Fruit fly (Drosophila melanogaster) whole organism, embryonic: ENCODE data around the gene scrib.

Experiments used
- CG11696 ChIP-seq: fragments of 200-800 bp; sonication (Bioruptor generic); IDR thresholded peaks from 2 replicates; pipeline ENCODE4 v1.3.6; 2022; ENCODE audit warnings: missing biosample characterization, missing genetic modification characterization
- CG12744 ChIP-seq: fragments of 200-800 bp; sonication (Bioruptor generic); optimal IDR thresholded peaks from 2 replicates; lab custom pipeline; 2016; ENCODE audit warnings: missing biosample characterization, missing genetic modification characterization
- CG14014 ChIP-seq: fragments of 200-800 bp; sonication (Bioruptor generic); IDR thresholded peaks from 2 replicates; pipeline ENCODE4 v1.3.6; 2022; ENCODE audit warnings: missing biosample characterization, missing genetic modification characterization
- CG14860 ChIP-seq: fragments of 200-800 bp; sonication (Bioruptor generic); IDR thresholded peaks from 3 replicates; pipeline ENCODE4 v1.3.6; 2022; ENCODE audit warnings: missing biosample characterization, missing genetic modification characterization; ENCODE audit not compliant: partially characterized antibody
- CG1603 ChIP-seq: fragments of 200-800 bp; sonication (Bioruptor generic); optimal IDR thresholded peaks from 2 replicates; lab custom pipeline; 2019; ENCODE audit warnings: missing biosample characterization, mild to moderate bottlenecking, missing genetic modification characterization, moderate library complexity
- CG1647 ChIP-seq: fragments of 200-800 bp; sonication (Bioruptor generic); optimal IDR thresholded peaks from 3 replicates; lab custom pipeline; 2016; ENCODE audit warnings: missing biosample characterization, missing genetic modification characterization
- CG2120 ChIP-seq: fragments of 200-800 bp; sonication (Bioruptor generic); optimal IDR thresholded peaks from 3 replicates; lab custom pipeline; 2016; ENCODE audit warnings: missing biosample characterization, missing genetic modification characterization
- CG2678 ChIP-seq: fragments of 200-800 bp; sonication (Bioruptor generic); optimal IDR thresholded peaks from 3 replicates; lab custom pipeline; 2019; ENCODE audit warnings: missing biosample characterization, mild to moderate bottlenecking, missing genetic modification characterization, moderate library complexity
- CG30020 ChIP-seq: fragments of 200-800 bp; optimal IDR thresholded peaks from 2 replicates; lab custom pipeline; 2019; ENCODE audit warnings: missing biosample characterization, mild to moderate bottlenecking, missing genetic modification characterization, moderate library complexity
- CG34224 ChIP-seq: fragments of 200-800 bp; sonication (Bioruptor generic); IDR thresholded peaks from 3 replicates; pipeline ENCODE4 v1.3.6; 2022; ENCODE audit warnings: missing biosample characterization, missing genetic modification characterization; ENCODE audit not compliant: partially characterized antibody
- CG34376 ChIP-seq: fragments of 200-800 bp; sonication (Bioruptor generic); optimal IDR thresholded peaks from 2 replicates; lab custom pipeline; 2018; ENCODE audit warnings: missing biosample characterization, mild to moderate bottlenecking, missing genetic modification characterization
- CG6765 ChIP-seq: fragments of 200-800 bp; sonication (Bioruptor generic); optimal IDR thresholded peaks from 3 replicates; lab custom pipeline; 2017; ENCODE audit warnings: missing biosample characterization, mild to moderate bottlenecking, missing genetic modification characterization
- CG8089 ChIP-seq: fragments of 200-800 bp; sonication (Bioruptor generic); optimal IDR thresholded peaks from 3 replicates; lab custom pipeline; 2016; ENCODE audit warnings: missing biosample characterization, missing genetic modification characterization
- CG8290 ChIP-seq, 3 experiments: fragments of 200-800 bp; sonication (Bioruptor generic); optimal IDR thresholded peaks; 2 replicates each; lab custom pipeline; 2016 to 2019; ENCODE audit warnings: missing biosample characterization in 3 of 3, missing genetic modification characterization in 3 of 3, mild to moderate bottlenecking in 2 of 3, moderate library complexity in 1 of 3
- CHES-1-like ChIP-seq: fragments of 200-800 bp; sonication (Bioruptor generic); optimal IDR thresholded peaks from 2 replicates; lab custom pipeline; 2016; ENCODE audit warnings: missing biosample characterization, missing genetic modification characterization
- CTCF ChIP-seq: fragments of 200-800 bp; sonication (Bioruptor generic); optimal IDR thresholded peaks from 2 replicates; lab custom pipeline; 2017; ENCODE audit warnings: missing biosample characterization, mild to moderate bottlenecking, missing genetic modification characterization, moderate library complexity
- Camta ChIP-seq: fragments of 200-800 bp; sonication (Bioruptor generic); optimal IDR thresholded peaks from 2 replicates; lab custom pipeline; 2016; ENCODE audit warnings: missing biosample characterization, missing genetic modification characterization
- Doc3 ChIP-seq: fragments of 200-800 bp; sonication (Bioruptor generic); IDR thresholded peaks from 3 replicates; pipeline ENCODE4 v1.3.6; 2022; ENCODE audit warnings: missing biosample characterization, missing genetic modification characterization; ENCODE audit not compliant: partially characterized antibody
- Drgx ChIP-seq: fragments of 200-800 bp; sonication (Bioruptor generic); IDR thresholded peaks from 2 replicates; pipeline ENCODE4 v1.3.6; 2022; ENCODE audit warnings: missing biosample characterization, missing genetic modification characterization
- Elba2 ChIP-seq: fragments of 200-800 bp; sonication (Bioruptor generic); optimal IDR thresholded peaks from 3 replicates; lab custom pipeline; 2016; ENCODE audit warnings: missing biosample characterization, missing genetic modification characterization
- Fer2 ChIP-seq: fragments of 200-800 bp; sonication (Bioruptor generic); optimal IDR thresholded peaks from 2 replicates; lab custom pipeline; 2018; ENCODE audit warnings: missing biosample characterization, mild to moderate bottlenecking, missing genetic modification characterization, moderate library complexity
- HLH3B ChIP-seq: fragments of 200-800 bp; sonication (Bioruptor generic); IDR thresholded peaks from 2 replicates; pipeline ENCODE4 v1.3.6; 2022; ENCODE audit warnings: missing biosample characterization, missing genetic modification characterization
- Hr78 ChIP-seq, 2 experiments: fragments of 200-800 bp in 1 of 2; fragments of >200 bp in 1 of 2; sonication (Bioruptor generic) in 1 of 2; optimal IDR thresholded peaks; 2 replicates each; lab custom pipeline; 2017 to 2019; ENCODE audit warnings: missing biosample characterization in 2 of 2, missing genetic modification characterization in 2 of 2, mild to moderate bottlenecking in 1 of 2, moderate library complexity in 1 of 2
- Max ChIP-seq: fragments of 200-800 bp; sonication (Bioruptor generic); optimal IDR thresholded peaks from 2 replicates; lab custom pipeline; 2016; ENCODE audit warnings: missing biosample characterization, mild to moderate bottlenecking, missing genetic modification characterization
- Med ChIP-seq: fragments of 200-800 bp; sonication (Bioruptor generic); peaks from one replicate; lab custom pipeline; 2016; ENCODE audit warnings: missing biosample characterization, missing genetic modification characterization, mild to moderate bottlenecking, inconsistent platforms, moderate library complexity
- Meics ChIP-seq: fragments of 200-800 bp; sonication (Bioruptor generic); optimal IDR thresholded peaks from 2 replicates; lab custom pipeline; 2017; ENCODE audit warnings: missing biosample characterization, mild to moderate bottlenecking, missing genetic modification characterization
- Nf-YB ChIP-seq: fragments of 200-800 bp; sonication (Bioruptor generic); optimal IDR thresholded peaks from 3 replicates; lab custom pipeline; 2019; ENCODE audit warnings: missing biosample characterization, mild to moderate bottlenecking, missing genetic modification characterization, moderate library complexity
- PHDP ChIP-seq: fragments of 200-800 bp; sonication (Bioruptor generic); optimal IDR thresholded peaks from 3 replicates; lab custom pipeline; 2018; ENCODE audit warnings: missing biosample characterization, mild to moderate bottlenecking, missing genetic modification characterization, moderate library complexity
- Ptx1 ChIP-seq: fragments of 200-800 bp; sonication (Bioruptor generic); IDR thresholded peaks from 2 replicates; pipeline ENCODE4 v1.3.6; 2022; ENCODE audit warnings: missing biosample characterization, missing genetic modification characterization
- Sin3A ChIP-seq: fragments of >200 bp; optimal IDR thresholded peaks from 2 replicates; lab custom pipeline; 2018
- Trl ChIP-seq, 3 experiments: fragments of >200 bp in 2 of 3; fragments of 200-800 bp in 1 of 3; sonication (Bioruptor generic) in 1 of 3; optimal IDR thresholded peaks; 2 replicates in 1 of 3; 3 replicates in 2 of 3; lab custom pipeline; 2016 to 2017; ENCODE audit warnings: missing biosample characterization in 1 of 3, missing genetic modification characterization in 1 of 3
- Xbp1 ChIP-seq: fragments of 200-800 bp; sonication (Bioruptor generic); optimal IDR thresholded peaks from 3 replicates; lab custom pipeline; 2016; ENCODE audit warnings: missing biosample characterization, mild to moderate bottlenecking, missing genetic modification characterization
- ac ChIP-seq: fragments of 200-800 bp; sonication (Bioruptor generic); optimal IDR thresholded peaks from 3 replicates; lab custom pipeline; 2017; ENCODE audit warnings: missing biosample characterization, mild to moderate bottlenecking, missing genetic modification characterization
- cato ChIP-seq: fragments of 200-800 bp; sonication (Bioruptor generic); optimal IDR thresholded peaks from 2 replicates; lab custom pipeline; 2016; ENCODE audit warnings: missing biosample characterization, missing genetic modification characterization, borderline replicate concordance
- ci ChIP-seq: fragments of 200-800 bp; sonication (Bioruptor generic); IDR thresholded peaks from 3 replicates; pipeline ENCODE4 v1.3.6; 2022; ENCODE audit warnings: missing biosample characterization, missing genetic modification characterization
- dmrt99B ChIP-seq: fragments of 200-800 bp; sonication (Bioruptor generic); optimal IDR thresholded peaks from 2 replicates; lab custom pipeline; 2018; ENCODE audit warnings: missing biosample characterization, mild to moderate bottlenecking, missing genetic modification characterization, moderate library complexity
- exex ChIP-seq: fragments of 200-800 bp; sonication (Bioruptor generic); optimal IDR thresholded peaks from 4 replicates; lab custom pipeline; 2018; ENCODE audit warnings: missing biosample characterization, mild to moderate bottlenecking, missing genetic modification characterization, moderate library complexity
- gem ChIP-seq: fragments of 200-800 bp; sonication (Bioruptor generic); optimal IDR thresholded peaks from 2 replicates; lab custom pipeline; 2019; ENCODE audit warnings: missing biosample characterization, mild to moderate bottlenecking, missing genetic modification characterization, moderate library complexity
- gro ChIP-seq: fragments of 200-800 bp; sonication (Bioruptor generic); optimal IDR thresholded peaks from 2 replicates; lab custom pipeline; 2016; ENCODE audit warnings: missing biosample characterization, missing genetic modification characterization
- insv ChIP-seq, 2 experiments: fragments of 200-800 bp; sonication (Bioruptor generic); optimal IDR thresholded peaks; 3 replicates each; lab custom pipeline; 2016 to 2018; ENCODE audit warnings: missing biosample characterization in 2 of 2, missing genetic modification characterization in 2 of 2
- prd ChIP-seq, 3 experiments: fragments of >200 bp in 2 of 3; fragments of 200-800 bp in 1 of 3; sonication (Bioruptor generic) in 1 of 3; optimal IDR thresholded peaks in 2 of 3; IDR thresholded peaks in 1 of 3; 2 replicates in 2 of 3; 3 replicates in 1 of 3; pipeline versions ENCODE4 v1.3.6 to Lab custom; 2017 to 2022; ENCODE audit warnings: missing biosample characterization in 1 of 3, missing genetic modification characterization in 1 of 3
- pros ChIP-seq: fragments of 200-800 bp; sonication (Bioruptor generic); optimal IDR thresholded peaks from 3 replicates; lab custom pipeline; 2019; ENCODE audit warnings: missing biosample characterization, mild to moderate bottlenecking, missing genetic modification characterization, moderate library complexity
- sens ChIP-seq: fragments of 200-800 bp; sonication (Bioruptor generic); peaks from one replicate; lab custom pipeline; 2016; ENCODE audit warnings: missing biosample characterization, missing genetic modification characterization
- sim ChIP-seq: fragments of 200-800 bp; sonication (Bioruptor generic); IDR thresholded peaks from 2 replicates; pipeline ENCODE4 v1.3.6; 2022; ENCODE audit warnings: missing biosample characterization, missing genetic modification characterization
- sisA ChIP-seq: fragments of 200-800 bp; sonication (Bioruptor generic); IDR thresholded peaks from 2 replicates; pipeline ENCODE4 v1.3.6; 2022; ENCODE audit warnings: missing biosample characterization, missing genetic modification characterization
- slbo ChIP-seq: fragments of 200-800 bp; sonication (Bioruptor generic); IDR thresholded peaks from 2 replicates; pipeline ENCODE4 v1.3.6; 2022; ENCODE audit warnings: missing biosample characterization, missing genetic modification characterization
- tio ChIP-seq: fragments of 200-800 bp; sonication (Bioruptor generic); optimal IDR thresholded peaks from 2 replicates; lab custom pipeline; 2017; ENCODE audit warnings: missing biosample characterization, missing genetic modification characterization, inconsistent platforms
- twi ChIP-seq: fragments of 200-800 bp; optimal IDR thresholded peaks from 2 replicates; lab custom pipeline; 2019; ENCODE audit warnings: missing biosample characterization, mild to moderate bottlenecking, missing genetic modification characterization, moderate library complexity
- unc-4 ChIP-seq: fragments of 200-800 bp; sonication (Bioruptor generic); IDR thresholded peaks from 2 replicates; pipeline ENCODE4 v1.3.6; 2022; ENCODE audit warnings: missing biosample characterization, missing genetic modification characterization; ENCODE audit not compliant: partially characterized antibody
- unpg ChIP-seq: fragments of 200-800 bp; sonication (Bioruptor generic); optimal IDR thresholded peaks from 3 replicates; lab custom pipeline; 2018; ENCODE audit warnings: missing biosample characterization, mild to moderate bottlenecking, missing genetic modification characterization, moderate library complexity
- z ChIP-seq: fragments of 200-800 bp; sonication (Bioruptor generic); IDR thresholded peaks from 3 replicates; pipeline ENCODE4 v1.3.6; 2022; ENCODE audit warnings: missing biosample characterization, missing genetic modification characterization
- zfh1 ChIP-seq: fragments of 200-800 bp; sonication (Bioruptor generic); IDR thresholded peaks from 3 replicates; pipeline ENCODE4 v1.3.6; 2022; ENCODE audit warnings: missing biosample characterization, missing genetic modification characterization

scrib gene

DNA sequence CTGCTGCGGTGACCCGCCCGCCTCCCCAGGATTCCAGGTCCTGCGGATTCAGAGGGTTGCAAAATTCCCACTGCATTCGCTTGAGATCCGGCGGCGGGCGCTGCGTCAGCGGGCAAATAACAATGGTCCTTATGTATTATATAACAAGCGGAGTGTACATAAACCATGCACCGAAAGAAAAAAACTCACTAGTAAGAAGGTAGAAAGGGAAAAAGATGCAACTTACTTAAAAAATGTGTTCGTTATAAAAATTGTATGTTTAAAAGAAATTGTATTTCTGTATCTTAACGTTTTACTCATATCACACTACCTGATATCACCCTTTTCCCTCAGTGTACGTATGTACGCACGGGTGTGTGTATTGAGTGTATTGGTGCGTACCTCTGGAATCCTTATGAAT is 37.0 kb upstream of the scrib start (continued):
- TF ChIP-seq sisA (GFP tag; lab: Robert Waterston, UW) (no peak), cato (GFP tag; lab: Kevin White, UChicago) (no peak), CHES-1-like (GFP tag; lab: Kevin White, UChicago) (no peak), CG8290 (GFP tag; optimal IDR thresholded peaks at IDR 0.05; lab: Kevin White, UChicago) (no peak), CG8290 (tag; optimal IDR thresholded peaks at IDR 0.05; lab: Kevin White, UChicago) (peak in 1 of 2 experiments; percentile 13), ac (GFP tag; lab: Kevin White, UChicago) (no peak), HLH3B (peak; percentile 8; the same call in 1 of the 2 replicates), CG14014 (GFP tag; lab: Robert Waterston, UW) (no peak), sim (GFP tag; lab: Robert Waterston, UW) (no peak), CG14860 (GFP tag; lab: Robert Waterston, UW) (no peak), PHDP (tag; lab: Kevin White, UChicago) (peak; percentile 22), Nf-YB (GFP tag; lab: Kevin White, UChicago) (no peak), gro (no peak), slbo (GFP tag; lab: Robert Waterston, UW) (0 out of 2 replicates have a peak, but pooled peaks have one; percentile 21), ci (peak; percentile 43; the same call in 1 of the 3 replicates), CG34224 (GFP tag; lab: Robert Waterston, UW) (no peak), twi (tag; lab: Kevin White, UChicago) (no peak), pros (no peak), Elba2 (GFP tag; lab: Kevin White, UChicago) (no peak), CG1603 (peak; percentile 23), CG34376 (GFP tag; lab: Kevin White, UChicago) (no peak), CTCF (GFP tag; lab: Kevin White, UChicago) (no peak), CG6765 (no peak), Fer2 (tag; lab: Kevin White, UChicago) (no peak), CG2120 (peak; percentile 14), Ptx1 (GFP tag; lab: Robert Waterston, UW) (0 out of 2 replicates have a peak, but pooled peaks have one; percentile 44), exex (tag; lab: Kevin White, UChicago) (no peak), Meics (GFP tag; lab: Kevin White, UChicago) (peak; percentile 4), Hr78 (GFP tag; optimal IDR thresholded peaks at IDR 0.05; lab: Kevin White, UChicago) (no peak), CG11696 (GFP tag; lab: Robert Waterston, UW) (0 out of 2 replicates have a peak, but pooled peaks have one; percentile 29), unpg (peak; percentile 18), CG30020 (tag; lab: Kevin White, UChicago) (no peak), tio (no peak), Xbp1 (peak; percentile 3), prd (optimal IDR thresholded peaks at IDR 0.05; lab: Kevin White, UChicago) (no peak), prd (GFP tag; IDR thresholded peaks at IDR 0.05; lab: Robert Waterston, UW) (peak; percentile 72; the same call in 2 of the 3 replicates), CG2678 (peak; percentile 46), Doc3 (no peak), insv (GFP tag; optimal IDR thresholded peaks at IDR 0.05; lab: Kevin White, UChicago) (no peak), sens (GFP tag; lab: Kevin White, UChicago) (peak; percentile 20), CG12744 (GFP tag; lab: Kevin White, UChicago) (no peak), zfh1 (0 out of 3 replicates have a peak, but pooled peaks have one; percentile 38)

- TF ChIP-seq CG14014 (GFP tag; lab: Robert Waterston, UW) = no peak
- no peak for TF ChIP-seq Max (GFP tag; lab: Kevin White, UChicago)
- TF ChIP-seq CG8089 (GFP tag; lab: Kevin White, UChicago) = no peak
- TF ChIP-seq Sin3A (lab: Kevin White, UChicago) = no peak
- peak; percentile 13 for TF ChIP-seq gem (tag; lab: Kevin White, UChicago)
- TF ChIP-seq dmrt99B = peak; percentile 12
- no peak for TF ChIP-seq CG1647 (GFP tag; lab: Kevin White, UChicago)
- TF ChIP-seq z (GFP tag; lab: Robert Waterston, UW) = no peak
- TF ChIP-seq Camta (GFP tag; lab: Kevin White, UChicago) = no peak
- no peak for TF ChIP-seq Trl (optimal IDR thresholded peaks at IDR 0.05; lab: Kevin White, UChicago)
- TF ChIP-seq Trl (GFP tag; optimal IDR thresholded peaks at IDR 0.05; lab: Kevin White, UChicago) = no peak
- peak; percentile 20 for TF ChIP-seq Med (GFP tag; lab: Kevin White, UChicago)
- peak; percentile 74 for TF ChIP-seq Drgx (GFP tag; lab: Robert Waterston, UW)
- no peak for TF ChIP-seq unc-4 (GFP tag; lab: Robert Waterston, UW)
These were observed 35.8 kb upstream of the scrib start for dm6 chr3R:26500355-26500754.
